Fruit fly (Drosophila melanogaster): Measurements from ENCODE around the gene Cyp313a2.

- no peak for TF ChIP-seq CrebA (GFP tag; optimal IDR thresholded peaks at IDR 0.05; ENCODE audit: borderline replicate concordance)
- TF ChIP-seq OdsH (GFP tag; optimal IDR thresholded peaks at IDR 0.05): no peak
- TF ChIP-seq dl (GFP tag; optimal IDR thresholded peaks at IDR 0.05; ENCODE audit: insufficient read depth in 1 of 2, partially characterized antibody in 2 of 2): no peak
- no peak for TF ChIP-seq CG9705 (GFP tag; optimal IDR thresholded peaks at IDR 0.05)
- TF ChIP-seq Myc (optimal IDR thresholded peaks at IDR 0.05): no peak
- no peak for TF ChIP-seq N (GFP tag; optimal IDR thresholded peaks at IDR 0.05)
- no peak for TF ChIP-seq psq (GFP tag; optimal IDR thresholded peaks at IDR 0.05)
- TF ChIP-seq CG32264 (GFP tag; optimal IDR thresholded peaks at IDR 0.05): no peak
- no peak for TF ChIP-seq br (GFP tag; optimal IDR thresholded peaks at IDR 0.05)
- no peak for TF ChIP-seq usp (GFP tag; optimal IDR thresholded peaks at IDR 0.05)
- no peak for TF ChIP-seq Abd-B (GFP tag; optimal IDR thresholded peaks at IDR 0.05)
- no peak for TF ChIP-seq Hr83 (GFP tag; optimal IDR thresholded peaks at IDR 0.05; ENCODE audit: poor library complexity, severe bottlenecking)
- no peak for TF ChIP-seq Rel (GFP tag; optimal IDR thresholded peaks at IDR 0.05)
- no peak for TF ChIP-seq Rel (tag; optimal IDR thresholded peaks at IDR 0.05)
These were observed 2.5 kb upstream of the Cyp313a2 start, which contains the start of gene Cyp313a3 for dm6 chr3R:12239166-12239565.
